Fruit fly (Drosophila melanogaster): ENCODE results near the gene CG9459.

- no peak for TF ChIP-seq CG1620 (GFP tag; optimal IDR thresholded peaks at IDR 0.05)
- no peak for TF ChIP-seq Mnt (GFP tag; optimal IDR thresholded peaks at IDR 0.05)
- no peak for TF ChIP-seq pad (GFP tag; optimal IDR thresholded peaks at IDR 0.05)
- TF ChIP-seq Crg-1 (GFP tag; optimal IDR thresholded peaks at IDR 0.05) = no peak
- TF ChIP-seq CG11617 (GFP tag; optimal IDR thresholded peaks at IDR 0.05) = no peak
- TF ChIP-seq CG5204 (GFP tag; optimal IDR thresholded peaks at IDR 0.05) = no peak
- TF ChIP-seq cic (GFP tag; optimal IDR thresholded peaks at IDR 0.05) = no peak
- TF ChIP-seq CG7101 (tag; optimal IDR thresholded peaks at IDR 0.05) = no peak
- TF ChIP-seq Hr96 (GFP tag; optimal IDR thresholded peaks at IDR 0.05) = no peak
- TF ChIP-seq tj (GFP tag; optimal IDR thresholded peaks at IDR 0.05) = no peak
- TF ChIP-seq kay (GFP tag; ENCODE audit: borderline replicate concordance) = no peak
- no peak for TF ChIP-seq CG33017 (tag; optimal IDR thresholded peaks at IDR 0.05)
These were observed 33.5 kb upstream of the CG9459 start for dm6 chr3R:9851653-9852052.
